Worm (Caenorhabditis elegans): ENCODE results near the gene rpb-2.

The rpb-2 gene

ce11 chrIII:4912317-4912716 lies 27.1 kb upstream of the rpb-2 start, which contains the start of the genes F26F4.9 and cee-1 (continued):
- TF ChIP-seq pha-4 (tag; optimal IDR thresholded peaks at IDR 0.05) (no peak), pag-3 (tag; optimal IDR thresholded peaks at IDR 0.05; ENCODE audit: borderline replicate concordance) (no peak), ceh-19 (GFP tag; optimal IDR thresholded peaks at IDR 0.05) (no peak), pax-1 (tag; optimal IDR thresholded peaks at IDR 0.05) (no peak), hlh-13 (GFP tag; optimal IDR thresholded peaks at IDR 0.05) (no peak), mec-3 (tag; optimal IDR thresholded peaks at IDR 0.05; ENCODE audit: borderline replicate concordance) (no peak), rnt-1 (tag; optimal IDR thresholded peaks at IDR 0.05) (peak; percentile 7), zip-5 (tag; optimal IDR thresholded peaks at IDR 0.05) (peak; percentile 52), che-1 (tag; optimal IDR thresholded peaks at IDR 0.05) (no peak), lin-11 (tag; optimal IDR thresholded peaks at IDR 0.05) (no peak), ceh-22 (tag; optimal IDR thresholded peaks at IDR 0.05) (no peak), dve-1 (tag; optimal IDR thresholded peaks at IDR 0.05) (no peak), C08G9.2 (tag; optimal IDR thresholded peaks at IDR 0.05) (peak; percentile 85), ceh-9 (tag; optimal IDR thresholded peaks at IDR 0.05) (no peak), ceh-14 (tag; optimal IDR thresholded peaks at IDR 0.05) (no peak)

ce11 chrIII:4913736-4914135 lies 25.6 kb upstream of the rpb-2 start:
- TF ChIP-seq sdc-2 (tag; optimal IDR thresholded peaks at IDR 0.05) (no peak), ceh-34 (tag; optimal IDR thresholded peaks at IDR 0.05) (no peak), syd-9 (tag; optimal IDR thresholded peaks at IDR 0.05) (no peak), pax-1 (tag; optimal IDR thresholded peaks at IDR 0.05) (no peak), eyg-1 (tag; optimal IDR thresholded peaks at IDR 0.05) (no peak), unc-3 (GFP tag; conservative IDR thresholded peaks at IDR 0.05) (no peak), unc-3 (tag; optimal IDR thresholded peaks at IDR 0.05) (no peak), elt-2 (tag; optimal IDR thresholded peaks at IDR 0.05) (no peak)

ce11 chrIII:4917077-4917476 lies 22.3 kb upstream of the rpb-2 start, which contains the start of gene rars-1:
Gene rars-1 (minus strand): TSS chrIII:4917177.
- no peak for TF ChIP-seq pros-1 (tag; optimal IDR thresholded peaks at IDR 0.05)
- no peak for TF ChIP-seq fax-1 (tag; optimal IDR thresholded peaks at IDR 0.05)
- TF ChIP-seq unc-55 (GFP tag; optimal IDR thresholded peaks at IDR 0.05): no peak
- no peak for TF ChIP-seq ceh-48 (tag; optimal IDR thresholded peaks at IDR 0.05)
- TF ChIP-seq ref-2 (tag; optimal IDR thresholded peaks at IDR 0.05): no peak
- TF ChIP-seq hlh-30 (tag; optimal IDR thresholded peaks at IDR 0.05; ENCODE audit: insufficient read depth): no peak
- TF ChIP-seq dve-1 (tag; optimal IDR thresholded peaks at IDR 0.05): no peak
- no peak for TF ChIP-seq sox-2 (GFP tag; IDR thresholded peaks at IDR 0.05)
- TF ChIP-seq ceh-30 (tag; optimal IDR thresholded peaks at IDR 0.05): no peak
- TF ChIP-seq zip-5 (tag; optimal IDR thresholded peaks at IDR 0.05): no peak
- TF ChIP-seq pax-1 (tag; optimal IDR thresholded peaks at IDR 0.05): no peak
- no peak for TF ChIP-seq ceh-9 (tag; optimal IDR thresholded peaks at IDR 0.05)
- TF ChIP-seq C38D4.7 (GFP tag; optimal IDR thresholded peaks at IDR 0.05): no peak

- no peak for TF ChIP-seq ceh-22 (tag; optimal IDR thresholded peaks at IDR 0.05)
- no peak for TF ChIP-seq pqm-1 (tag; optimal IDR thresholded peaks at IDR 0.05)
- no peak for TF ChIP-seq ceh-30 (tag; optimal IDR thresholded peaks at IDR 0.05)
- no peak for TF ChIP-seq C38D4.7 (GFP tag; optimal IDR thresholded peaks at IDR 0.05)
- peak; percentile 15 for TF ChIP-seq unc-42 (tag; optimal IDR thresholded peaks at IDR 0.05)
- TF ChIP-seq eyg-1 (tag; optimal IDR thresholded peaks at IDR 0.05): no peak
- TF ChIP-seq elt-2 (tag; optimal IDR thresholded peaks at IDR 0.05): no peak
- no peak for TF ChIP-seq lin-11 (tag; optimal IDR thresholded peaks at IDR 0.05)
- TF ChIP-seq ceh-6 (GFP tag; optimal IDR thresholded peaks at IDR 0.05): no peak
- peak; percentile 41 for TF ChIP-seq ceh-31 (tag; optimal IDR thresholded peaks at IDR 0.05)
- TF ChIP-seq nfya-1 (tag; optimal IDR thresholded peaks at IDR 0.05): peak; percentile 46
- no peak for TF ChIP-seq gmeb-2 (tag; optimal IDR thresholded peaks at IDR 0.05)
- no peak for TF ChIP-seq sdc-2 (tag; optimal IDR thresholded peaks at IDR 0.05)
- TF ChIP-seq hlh-8 (tag; optimal IDR thresholded peaks at IDR 0.05): no peak
These were observed 21.2 kb upstream of the rpb-2 start, which contains the start of gene rpb-8 for ce11 chrIII:4917960-4918712. Gene rpb-8 (minus strand): TSS chrIII:4918008.
